Fruit fly (Drosophila melanogaster) whole organism, embryonic: ENCODE measurements around the gene CG14102.

Source experiments
- Aef1 ChIP-seq: fragments of 200-800 bp; sonication (Bioruptor generic); IDR thresholded peaks from 3 replicates; pipeline ENCODE4 v1.3.6; 2022; ENCODE audit warnings: missing biosample characterization, missing genetic modification characterization
- B-H2 ChIP-seq: fragments of 200-800 bp; sonication (Bioruptor generic); optimal IDR thresholded peaks from 2 replicates; lab custom pipeline; 2018; ENCODE audit warnings: missing biosample characterization, mild to moderate bottlenecking, missing genetic modification characterization
- BEAF-32 ChIP-seq: fragments of 200-800 bp; sonication (Bioruptor generic); optimal IDR thresholded peaks from 3 replicates; lab custom pipeline; 2017; ENCODE audit warnings: missing biosample characterization, missing genetic modification characterization, mild to moderate bottlenecking, moderate library complexity, missing genetic modification reagents
- BtbVII ChIP-seq: fragments of 200-800 bp; sonication (Bioruptor generic); optimal IDR thresholded peaks from 3 replicates; lab custom pipeline; 2017; ENCODE audit warnings: missing biosample characterization, mild to moderate bottlenecking, missing genetic modification characterization
- CG10654 ChIP-seq: fragments of 200-800 bp; sonication (Bioruptor generic); optimal IDR thresholded peaks from 2 replicates; lab custom pipeline; 2016; ENCODE audit warnings: missing biosample characterization, missing genetic modification characterization
- CG11398 ChIP-seq: fragments of 200-800 bp; sonication (Bioruptor generic); optimal IDR thresholded peaks from 2 replicates; lab custom pipeline; 2016; ENCODE audit warnings: missing biosample characterization, missing genetic modification characterization
- CG13775 ChIP-seq: fragments of 200-800 bp; sonication (Bioruptor generic); optimal IDR thresholded peaks from 3 replicates; lab custom pipeline; 2017; ENCODE audit warnings: missing biosample characterization, mild to moderate bottlenecking, missing genetic modification characterization
- CG14050 ChIP-seq: fragments of 200-800 bp; sonication (Bioruptor generic); IDR thresholded peaks from 3 replicates; pipeline ENCODE4 v1.3.6; 2022; ENCODE audit warnings: missing biosample characterization, missing genetic modification characterization
- CG14710 ChIP-seq: fragments of 200-800 bp; sonication (Bioruptor generic); optimal IDR thresholded peaks from 3 replicates; lab custom pipeline; 2019; ENCODE audit warnings: missing biosample characterization, mild to moderate bottlenecking, missing genetic modification characterization, moderate library complexity
- CG15479 ChIP-seq: fragments of 200-800 bp; sonication (Bioruptor generic); optimal IDR thresholded peaks from 3 replicates; lab custom pipeline; 2019; ENCODE audit warnings: missing biosample characterization, mild to moderate bottlenecking, missing genetic modification characterization, moderate library complexity
- CG15514 ChIP-seq: fragments of 200-800 bp; sonication (Bioruptor generic); optimal IDR thresholded peaks from 3 replicates; lab custom pipeline; 2017; ENCODE audit warnings: missing biosample characterization, missing genetic modification characterization, mild to moderate bottlenecking, moderate library complexity, missing genetic modification reagents
- CG1603 ChIP-seq: fragments of 200-800 bp; sonication (Bioruptor generic); optimal IDR thresholded peaks from 2 replicates; lab custom pipeline; 2019; ENCODE audit warnings: missing biosample characterization, mild to moderate bottlenecking, missing genetic modification characterization, moderate library complexity
- CG1647 ChIP-seq: fragments of 200-800 bp; sonication (Bioruptor generic); optimal IDR thresholded peaks from 3 replicates; lab custom pipeline; 2016; ENCODE audit warnings: missing biosample characterization, missing genetic modification characterization
- CG18011 ChIP-seq: fragments of 200-800 bp; sonication (Bioruptor generic); optimal IDR thresholded peaks from 2 replicates; lab custom pipeline; 2017; ENCODE audit warnings: missing biosample characterization, missing genetic modification characterization, mild to moderate bottlenecking, moderate library complexity, missing genotype
- CG1832 ChIP-seq: fragments of 200-800 bp; sonication (Bioruptor generic); optimal IDR thresholded peaks from 2 replicates; lab custom pipeline; 2017; ENCODE audit warnings: missing biosample characterization, mild to moderate bottlenecking, missing genetic modification characterization, inconsistent platforms
- CG31388 ChIP-seq: fragments of 200-800 bp; sonication (Bioruptor generic); optimal IDR thresholded peaks from 2 replicates; lab custom pipeline; 2016; ENCODE audit warnings: missing biosample characterization, missing genetic modification characterization
- CG32767 ChIP-seq: fragments of 200-800 bp; sonication (Bioruptor generic); IDR thresholded peaks from 2 replicates; pipeline ENCODE4 v1.3.6; 2022; ENCODE audit warnings: missing biosample characterization, missing genetic modification characterization
- CG34376 ChIP-seq: fragments of 200-800 bp; sonication (Bioruptor generic); optimal IDR thresholded peaks from 2 replicates; lab custom pipeline; 2018; ENCODE audit warnings: missing biosample characterization, mild to moderate bottlenecking, missing genetic modification characterization
- CG3995 ChIP-seq: fragments of 200-800 bp; sonication (Bioruptor generic); optimal IDR thresholded peaks from 3 replicates; lab custom pipeline; 2016; ENCODE audit warnings: missing biosample characterization, missing genetic modification characterization
- CG4820 ChIP-seq: fragments of 200-800 bp; sonication (Bioruptor generic); optimal IDR thresholded peaks from 3 replicates; lab custom pipeline; 2016; ENCODE audit warnings: missing biosample characterization, missing genetic modification characterization
- CG5953 ChIP-seq: fragments of 200-800 bp; sonication (Bioruptor generic); IDR thresholded peaks from 2 replicates; pipeline ENCODE4 v1.3.6; 2022; ENCODE audit warnings: missing biosample characterization, missing genetic modification characterization
- CG6175 ChIP-seq: fragments of 200-800 bp; sonication (Bioruptor generic); IDR thresholded peaks from 3 replicates; pipeline ENCODE4 v1.3.6; 2022; ENCODE audit warnings: missing biosample characterization, missing genetic modification characterization
- CG6791 ChIP-seq: fragments of 200-800 bp; sonication (Bioruptor generic); IDR thresholded peaks from 3 replicates; pipeline ENCODE4 v1.3.6; 2022; ENCODE audit warnings: missing biosample characterization, missing genetic modification characterization; ENCODE audit not compliant: partially characterized antibody
- CG6813 ChIP-seq: fragments of 200-800 bp; sonication (Bioruptor generic); optimal IDR thresholded peaks from 2 replicates; lab custom pipeline; 2017; ENCODE audit warnings: missing biosample characterization, missing genetic modification characterization, mild to moderate bottlenecking, moderate library complexity, missing genetic modification reagents
- CG8478 ChIP-seq: fragments of >200 bp; optimal IDR thresholded peaks from 2 replicates; lab custom pipeline; 2018
- D19A ChIP-seq: fragments of 200-800 bp; optimal IDR thresholded peaks from 3 replicates; lab custom pipeline; 2019; ENCODE audit warnings: missing biosample characterization, mild to moderate bottlenecking, missing genetic modification characterization, moderate library complexity
- Dip2 ChIP-seq: fragments of 200-800 bp; sonication (Bioruptor generic); IDR thresholded peaks from 2 replicates; pipeline ENCODE4 v1.3.6; 2022; ENCODE audit warnings: missing biosample characterization, missing genetic modification characterization
- Dip3 ChIP-seq: fragments of 200-800 bp; sonication (Bioruptor generic); optimal IDR thresholded peaks from 3 replicates; lab custom pipeline; 2016; ENCODE audit warnings: missing biosample characterization, missing genetic modification characterization
- Drgx ChIP-seq: fragments of 200-800 bp; sonication (Bioruptor generic); IDR thresholded peaks from 2 replicates; pipeline ENCODE4 v1.3.6; 2022; ENCODE audit warnings: missing biosample characterization, missing genetic modification characterization
- HLH3B ChIP-seq: fragments of 200-800 bp; sonication (Bioruptor generic); IDR thresholded peaks from 2 replicates; pipeline ENCODE4 v1.3.6; 2022; ENCODE audit warnings: missing biosample characterization, missing genetic modification characterization
- HLHmδ ChIP-seq: fragments of 200-800 bp; sonication (Bioruptor generic); optimal IDR thresholded peaks from 2 replicates; lab custom pipeline; 2018; ENCODE audit warnings: missing biosample characterization, mild to moderate bottlenecking, missing genetic modification characterization, moderate library complexity
- Hr3 ChIP-seq: fragments of 200-800 bp; sonication (Bioruptor generic); optimal IDR thresholded peaks from 3 replicates; lab custom pipeline; 2016; ENCODE audit warnings: missing biosample characterization, missing genetic modification characterization
- Hr39 ChIP-seq: fragments of >200 bp; optimal IDR thresholded peaks from 2 replicates; lab custom pipeline; 2017
- PHDP ChIP-seq: fragments of 200-800 bp; sonication (Bioruptor generic); optimal IDR thresholded peaks from 3 replicates; lab custom pipeline; 2018; ENCODE audit warnings: missing biosample characterization, mild to moderate bottlenecking, missing genetic modification characterization, moderate library complexity
- Side ChIP-seq: fragments of 200-800 bp; sonication (Bioruptor generic); optimal IDR thresholded peaks from 2 replicates; lab custom pipeline; 2016; ENCODE audit warnings: missing biosample characterization, missing genetic modification characterization
- TFAM ChIP-seq: fragments of 200-800 bp; sonication (Bioruptor generic); optimal IDR thresholded peaks from 2 replicates; lab custom pipeline; 2017; ENCODE audit warnings: missing biosample characterization, missing genetic modification characterization, inconsistent platforms
- al ChIP-seq: fragments of 200-800 bp; sonication (Bioruptor generic); IDR thresholded peaks from 2 replicates; pipeline ENCODE4 v1.3.6; 2022; ENCODE audit warnings: missing biosample characterization, missing genetic modification characterization
- ash1 ChIP-seq: fragments of 200-800 bp; sonication (Bioruptor generic); optimal IDR thresholded peaks from 2 replicates; lab custom pipeline; 2018; ENCODE audit warnings: missing biosample characterization, mild to moderate bottlenecking, missing genetic modification characterization
- bsh ChIP-seq, 2 experiments: fragments of 200-800 bp; sonication (Bioruptor generic); optimal IDR thresholded peaks; 2 replicates each; lab custom pipeline; 2017 to 2018; ENCODE audit warnings: mild to moderate bottlenecking in 2 of 2, missing biosample characterization in 2 of 2, missing genetic modification characterization in 2 of 2, moderate library complexity in 1 of 2
- cas ChIP-seq: fragments of 200-800 bp; sonication (Bioruptor generic); IDR thresholded peaks from 2 replicates; pipeline ENCODE4 v1.3.6; 2022; ENCODE audit warnings: missing biosample characterization, missing genetic modification characterization
- danr ChIP-seq: fragments of 200-800 bp; sonication (Bioruptor generic); IDR thresholded peaks from 2 replicates; pipeline ENCODE4 v1.3.6; 2022; ENCODE audit warnings: missing biosample characterization, missing genetic modification characterization
- fd64A ChIP-seq: fragments of 200-800 bp; sonication (Bioruptor generic); optimal IDR thresholded peaks from 3 replicates; lab custom pipeline; 2018; ENCODE audit warnings: missing biosample characterization, mild to moderate bottlenecking, missing genetic modification characterization
- grn ChIP-seq: fragments of 200-800 bp; sonication (Bioruptor generic); optimal IDR thresholded peaks from 3 replicates; lab custom pipeline; 2017; ENCODE audit warnings: missing biosample characterization, missing genetic modification characterization
- gsb-n ChIP-seq: fragments of 200-800 bp; sonication (Bioruptor generic); optimal IDR thresholded peaks from 3 replicates; lab custom pipeline; 2018; ENCODE audit warnings: missing biosample characterization, mild to moderate bottlenecking, missing genetic modification characterization
- hb ChIP-seq: fragments of 200-800 bp; sonication (Bioruptor generic); IDR thresholded peaks from 3 replicates; pipeline ENCODE4 v1.3.6; 2022; ENCODE audit warnings: missing biosample characterization, missing genetic modification characterization; ENCODE audit not compliant: partially characterized antibody
- her ChIP-seq: fragments of 200-800 bp; sonication (Bioruptor generic); optimal IDR thresholded peaks from 2 replicates; lab custom pipeline; 2016; ENCODE audit warnings: missing biosample characterization, missing genetic modification characterization
- jigr1 ChIP-seq: fragments of 200-800 bp; sonication (Bioruptor generic); IDR thresholded peaks from 3 replicates; pipeline ENCODE4 v1.3.6; 2022; ENCODE audit warnings: missing biosample characterization, missing genetic modification characterization
- knrl ChIP-seq: fragments of 200-800 bp; sonication (Bioruptor generic); IDR thresholded peaks from 3 replicates; pipeline ENCODE4 v1.3.6; 2022; ENCODE audit warnings: missing biosample characterization, missing genetic modification characterization; ENCODE audit not compliant: partially characterized antibody
- lola ChIP-seq, 3 experiments: fragments of >200 bp in 2 of 3; fragments of 200-800 bp in 1 of 3; sonication (Bioruptor generic) in 1 of 3; optimal IDR thresholded peaks; 2 replicates each; lab custom pipeline; 2017 to 2019; ENCODE audit warnings: missing biosample characterization in 3 of 3, missing genetic modification characterization in 3 of 3, mild to moderate bottlenecking in 1 of 3, moderate library complexity in 1 of 3
- pita ChIP-seq: fragments of 200-800 bp; sonication (Bioruptor generic); optimal IDR thresholded peaks from 2 replicates; lab custom pipeline; 2017; ENCODE audit warnings: missing biosample characterization, mild to moderate bottlenecking, missing genetic modification characterization
- pnt ChIP-seq: fragments of 200-800 bp; sonication (Bioruptor generic); optimal IDR thresholded peaks from 3 replicates; lab custom pipeline; 2016; ENCODE audit warnings: missing biosample characterization, missing genetic modification characterization
- sima ChIP-seq: fragments of 200-800 bp; sonication (Bioruptor generic); optimal IDR thresholded peaks from 2 replicates; lab custom pipeline; 2016; ENCODE audit warnings: missing biosample characterization, missing genetic modification characterization

Gene CG14102

DNA sequence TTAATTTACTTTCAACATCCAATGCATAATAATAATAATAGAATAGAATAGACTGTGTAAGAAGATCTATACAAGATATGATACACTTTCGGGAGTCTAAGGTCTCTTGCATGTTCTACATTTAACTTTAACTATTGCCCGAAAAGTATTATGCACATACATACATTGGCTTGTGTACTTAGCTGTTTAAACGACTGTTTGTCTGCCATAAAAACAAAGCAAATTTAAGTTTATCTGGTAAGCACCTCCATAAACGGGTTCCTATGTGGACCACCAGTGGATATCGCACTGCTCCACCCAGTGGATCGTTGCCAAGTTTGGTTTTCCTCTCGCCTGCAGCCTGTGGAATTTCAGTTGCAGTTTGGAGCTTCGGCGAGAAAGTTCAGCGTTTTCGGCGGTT lies 45.9 kb upstream of the CG14102 start (continued):
- TF ChIP-seq sima (GFP tag; lab: Kevin White, UChicago) (no peak), CG32767 (GFP tag; lab: Robert Waterston, UW) (no peak), grn (no peak), CG4820 (GFP tag; lab: Kevin White, UChicago) (no peak), lola (GFP tag; optimal IDR thresholded peaks at IDR 0.05; lab: Kevin White, UChicago) (no peak), CG13775 (GFP tag; lab: Kevin White, UChicago) (no peak), CG1647 (no peak), PHDP (tag; lab: Kevin White, UChicago) (peak; percentile 42), CG6791 (GFP tag; lab: Robert Waterston, UW) (no peak), CG31388 (GFP tag; lab: Kevin White, UChicago) (no peak), pita (GFP tag; lab: Kevin White, UChicago) (no peak), Hr3 (GFP tag; lab: Kevin White, UChicago) (no peak), CG5953 (no peak), CG6813 (GFP tag; lab: Kevin White, UChicago) (peak; percentile 49), bsh (GFP tag; optimal IDR thresholded peaks at IDR 0.05; lab: Kevin White, UChicago) (no peak), hb (GFP tag; lab: Robert Waterston, UW) (no peak), CG1603 (tag; lab: Kevin White, UChicago) (no peak), al (GFP tag; lab: Robert Waterston, UW) (no peak), CG14050 (GFP tag; lab: Robert Waterston, UW) (no peak), Side (GFP tag; lab: Kevin White, UChicago) (peak; percentile 3), CG34376 (GFP tag; lab: Kevin White, UChicago) (no peak), ash1 (GFP tag; lab: Kevin White, UChicago) (no peak), fd64A (GFP tag; lab: Kevin White, UChicago) (no peak), gsb-n (tag; lab: Kevin White, UChicago) (peak; percentile 11), Dip2 (GFP tag; lab: Robert Waterston, UW) (no peak), CG11398 (GFP tag; lab: Kevin White, UChicago) (no peak), HLH3B (0 out of 2 replicates have a peak, but pooled peaks have one; percentile 6), BtbVII (GFP tag; lab: Kevin White, UChicago) (peak; percentile 69), CG3995 (no peak), TFAM (GFP tag; lab: Kevin White, UChicago) (no peak), BEAF-32 (GFP tag; lab: Kevin White, UChicago) (no peak), D19A (no peak), her (GFP tag; lab: Kevin White, UChicago) (no peak), CG14710 (tag; lab: Kevin White, UChicago) (no peak), Drgx (GFP tag; lab: Robert Waterston, UW) (no peak), CG1832 (GFP tag; lab: Kevin White, UChicago) (no peak), Dip3 (GFP tag; lab: Kevin White, UChicago) (no peak), B-H2 (GFP tag; lab: Kevin White, UChicago) (peak; percentile 0), Aef1 (GFP tag; lab: Robert Waterston, UW) (no peak), pnt (GFP tag; lab: Kevin White, UChicago) (no peak), CG15479 (GFP tag; lab: Kevin White, UChicago) (no peak), HLHmδ (GFP tag; lab: Kevin White, UChicago) (no peak), knrl (no peak), danr (GFP tag; lab: Robert Waterston, UW) (no peak), CG15514 (GFP tag; lab: Kevin White, UChicago) (peak; percentile 47), jigr1 (GFP tag; lab: Robert Waterston, UW) (no peak), CG18011 (GFP tag; lab: Kevin White, UChicago) (no peak), CG6175 (GFP tag; lab: Robert Waterston, UW) (no peak), cas (GFP tag; lab: Robert Waterston, UW) (no peak), Hr39 (no peak), CG10654 (GFP tag; lab: Kevin White, UChicago) (no peak), CG8478 (lab: Kevin White, UChicago) (no peak)
